Fruit fly (Drosophila melanogaster) Kc167 (cell line): Measurements from ENCODE around the gene mRpL45.

Experiments used
- h ChIP-seq: fragments of >200 bp; optimal IDR thresholded peaks from 3 replicates; lab custom pipeline; 2018; ENCODE audit warnings: missing external identifiers
- insv ChIP-seq: fragments of >200 bp; optimal IDR thresholded peaks from 3 replicates; lab custom pipeline; 2018; ENCODE audit warnings: missing external identifiers
- psq ChIP-seq: fragments of >200 bp; optimal IDR thresholded peaks from 2 replicates; lab custom pipeline; 2017; ENCODE audit warnings: missing external identifiers
- ttk ChIP-seq: sonication (Bioruptor generic); optimal IDR thresholded peaks from 2 replicates; lab custom pipeline; 2017; ENCODE audit warnings: missing external identifiers

DNA sequence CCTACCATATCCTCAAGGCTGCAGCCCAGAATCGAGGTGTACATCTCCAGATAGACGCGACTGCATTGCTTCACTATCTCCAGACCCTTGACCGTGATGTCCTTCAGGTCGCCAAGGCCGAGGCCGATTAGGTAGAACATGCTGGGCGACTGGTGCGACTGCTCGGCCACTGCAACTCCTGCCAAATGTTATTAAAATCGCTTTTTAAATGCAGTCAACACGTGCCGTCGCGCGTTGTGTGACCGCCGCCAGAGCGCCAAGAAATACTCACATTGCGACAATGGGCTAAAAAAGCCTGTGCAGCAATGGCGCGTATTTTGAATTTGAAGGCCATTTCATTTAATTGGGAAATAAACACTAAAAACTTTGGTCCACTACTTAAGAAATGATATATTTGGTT, 35.3 kb upstream of the mRpL45 start, which contains the start of gene Dph5:
- TF ChIP-seq insv (lab: Kevin White, UChicago) (no peak), psq (no peak), h (lab: Kevin White, UChicago) (no peak), ttk (lab: Kevin White, UChicago) (no peak)
